Fruit fly (Drosophila melanogaster) whole organism, embryonic: Measurements from ENCODE around the gene nuf.

Experiments
- Adf1 ChIP-seq: fragments of 200-800 bp; sonication (Bioruptor generic); IDR thresholded peaks from 2 replicates; pipeline ENCODE4 v1.3.6; 2022; ENCODE audit warnings: missing biosample characterization, missing genetic modification characterization
- Aef1 ChIP-seq: fragments of 200-800 bp; sonication (Bioruptor generic); IDR thresholded peaks from 3 replicates; pipeline ENCODE4 v1.3.6; 2022; ENCODE audit warnings: missing biosample characterization, missing genetic modification characterization
- CG11696 ChIP-seq: fragments of 200-800 bp; sonication (Bioruptor generic); IDR thresholded peaks from 2 replicates; pipeline ENCODE4 v1.3.6; 2022; ENCODE audit warnings: missing biosample characterization, missing genetic modification characterization
- CG12299 ChIP-seq: fragments of 200-800 bp; sonication (Bioruptor generic); optimal IDR thresholded peaks from 2 replicates; lab custom pipeline; 2018; ENCODE audit warnings: missing biosample characterization, mild to moderate bottlenecking, missing genetic modification characterization
- CG12942 ChIP-seq: fragments of 200-800 bp; sonication (Bioruptor generic); optimal IDR thresholded peaks from 3 replicates; lab custom pipeline; 2016; ENCODE audit warnings: missing biosample characterization, missing genetic modification characterization
- CG13123 ChIP-seq: fragments of 200-800 bp; sonication (Bioruptor generic); optimal IDR thresholded peaks from 2 replicates; lab custom pipeline; 2016; ENCODE audit warnings: missing biosample characterization, missing genetic modification characterization
- CG1529 ChIP-seq: fragments of 200-800 bp; sonication (Bioruptor generic); optimal IDR thresholded peaks from 3 replicates; lab custom pipeline; 2018; ENCODE audit warnings: missing biosample characterization, missing genetic modification characterization
- CG15479 ChIP-seq: fragments of 200-800 bp; sonication (Bioruptor generic); optimal IDR thresholded peaks from 3 replicates; lab custom pipeline; 2019; ENCODE audit warnings: missing biosample characterization, mild to moderate bottlenecking, missing genetic modification characterization, moderate library complexity
- CG18619 ChIP-seq: fragments of 200-800 bp; sonication (Bioruptor generic); optimal IDR thresholded peaks from 3 replicates; lab custom pipeline; 2017; ENCODE audit warnings: missing biosample characterization, mild to moderate bottlenecking, missing genetic modification characterization
- CG3065 ChIP-seq: fragments of 200-800 bp; sonication (Bioruptor generic); optimal IDR thresholded peaks from 2 replicates; lab custom pipeline; 2016; ENCODE audit warnings: missing biosample characterization, missing genetic modification characterization
- CG3163 ChIP-seq: fragments of 200-800 bp; sonication (Bioruptor generic); optimal IDR thresholded peaks from 3 replicates; lab custom pipeline; 2016; ENCODE audit warnings: missing biosample characterization, missing genetic modification characterization
- CG3838 ChIP-seq: fragments of 200-800 bp; sonication (Bioruptor generic); optimal IDR thresholded peaks from 3 replicates; lab custom pipeline; 2016; ENCODE audit warnings: missing biosample characterization, missing genetic modification characterization
- CG4328 ChIP-seq: fragments of 200-800 bp; sonication (Bioruptor generic); optimal IDR thresholded peaks from 3 replicates; lab custom pipeline; 2017; ENCODE audit warnings: missing biosample characterization, missing genetic modification reagents, missing genetic modification characterization
- CG6765 ChIP-seq: fragments of 200-800 bp; sonication (Bioruptor generic); optimal IDR thresholded peaks from 3 replicates; lab custom pipeline; 2017; ENCODE audit warnings: missing biosample characterization, mild to moderate bottlenecking, missing genetic modification characterization
- CG7556 ChIP-seq: fragments of 200-800 bp; sonication (Bioruptor generic); optimal IDR thresholded peaks from 2 replicates; lab custom pipeline; 2017; ENCODE audit warnings: missing biosample characterization, mild to moderate bottlenecking, missing genetic modification characterization
- CG7928 ChIP-seq: fragments of 200-800 bp; sonication (Bioruptor generic); optimal IDR thresholded peaks from 2 replicates; lab custom pipeline; 2017; ENCODE audit warnings: missing biosample characterization, mild to moderate bottlenecking, missing genetic modification characterization
- CG7963 ChIP-seq: fragments of 200-800 bp; sonication (Bioruptor generic); IDR thresholded peaks from 3 replicates; pipeline ENCODE4 v1.3.6; 2022; ENCODE audit warnings: missing biosample characterization, missing genetic modification characterization; ENCODE audit not compliant: partially characterized antibody
- CG9727 ChIP-seq: fragments of 200-800 bp; sonication (Bioruptor generic); optimal IDR thresholded peaks from 3 replicates; lab custom pipeline; 2017; ENCODE audit warnings: missing biosample characterization, mild to moderate bottlenecking, missing genetic modification characterization
- CTCF ChIP-seq: fragments of 200-800 bp; sonication (Bioruptor generic); optimal IDR thresholded peaks from 2 replicates; lab custom pipeline; 2017; ENCODE audit warnings: missing biosample characterization, mild to moderate bottlenecking, missing genetic modification characterization, moderate library complexity
- Camta ChIP-seq: fragments of 200-800 bp; sonication (Bioruptor generic); optimal IDR thresholded peaks from 2 replicates; lab custom pipeline; 2016; ENCODE audit warnings: missing biosample characterization, missing genetic modification characterization
- D19A ChIP-seq: fragments of 200-800 bp; optimal IDR thresholded peaks from 3 replicates; lab custom pipeline; 2019; ENCODE audit warnings: missing biosample characterization, mild to moderate bottlenecking, missing genetic modification characterization, moderate library complexity
- Dbx ChIP-seq: fragments of 200-800 bp; sonication (Bioruptor generic); IDR thresholded peaks from 3 replicates; pipeline ENCODE4 v1.3.6; 2022; ENCODE audit warnings: missing biosample characterization, missing genetic modification characterization
- Dip2 ChIP-seq: fragments of 200-800 bp; sonication (Bioruptor generic); IDR thresholded peaks from 2 replicates; pipeline ENCODE4 v1.3.6; 2022; ENCODE audit warnings: missing biosample characterization, missing genetic modification characterization
- Dip3 ChIP-seq: fragments of 200-800 bp; sonication (Bioruptor generic); optimal IDR thresholded peaks from 3 replicates; lab custom pipeline; 2016; ENCODE audit warnings: missing biosample characterization, missing genetic modification characterization
- Drgx ChIP-seq: fragments of 200-800 bp; sonication (Bioruptor generic); IDR thresholded peaks from 2 replicates; pipeline ENCODE4 v1.3.6; 2022; ENCODE audit warnings: missing biosample characterization, missing genetic modification characterization
- E2f2 ChIP-seq: fragments of 200-800 bp; sonication (Bioruptor generic); IDR thresholded peaks from 2 replicates; pipeline ENCODE4 v1.3.6; 2022; ENCODE audit warnings: missing biosample characterization, missing genetic modification characterization
- GATAe ChIP-seq: fragments of 200-800 bp; sonication (Bioruptor generic); conservative IDR thresholded peaks from 2 replicates; pipeline ENCODE4 v1.3.6; 2022; ENCODE audit warnings: missing biosample characterization, missing genetic modification characterization
- Hmr ChIP-seq: fragments of 200-800 bp; sonication (Bioruptor generic); optimal IDR thresholded peaks from 3 replicates; lab custom pipeline; 2017; ENCODE audit warnings: mild to moderate bottlenecking, missing biosample characterization, missing genetic modification reagents, missing genetic modification characterization
- Hr78 ChIP-seq, 2 experiments: fragments of 200-800 bp in 1 of 2; fragments of >200 bp in 1 of 2; sonication (Bioruptor generic) in 1 of 2; optimal IDR thresholded peaks; 2 replicates each; lab custom pipeline; 2017 to 2019; ENCODE audit warnings: missing biosample characterization in 2 of 2, missing genetic modification characterization in 2 of 2, mild to moderate bottlenecking in 1 of 2, moderate library complexity in 1 of 2
- Kr ChIP-seq: fragments of 200-800 bp; sonication (Bioruptor generic); optimal IDR thresholded peaks from 2 replicates; lab custom pipeline; 2017; ENCODE audit warnings: missing biosample characterization, mild to moderate bottlenecking, missing genetic modification characterization
- Sox102F ChIP-seq: fragments of 200-800 bp; sonication (Bioruptor generic); optimal IDR thresholded peaks from 2 replicates; lab custom pipeline; 2018; ENCODE audit warnings: missing biosample characterization, mild to moderate bottlenecking, missing genetic modification characterization, moderate library complexity
- Ssrp ChIP-seq: fragments of 200-800 bp; sonication (Bioruptor generic); optimal IDR thresholded peaks from 2 replicates; lab custom pipeline; 2018; ENCODE audit warnings: missing biosample characterization, mild to moderate bottlenecking, missing genetic modification characterization, moderate library complexity
- bigmax ChIP-seq: fragments of 200-800 bp; sonication (Bioruptor generic); optimal IDR thresholded peaks from 2 replicates; lab custom pipeline; 2018; ENCODE audit warnings: missing biosample characterization, mild to moderate bottlenecking, missing genetic modification characterization
- corto ChIP-seq: fragments of 200-800 bp; sonication (Bioruptor generic); optimal IDR thresholded peaks from 2 replicates; lab custom pipeline; 2016; ENCODE audit warnings: missing biosample characterization, mild to moderate bottlenecking, missing genetic modification characterization, moderate library complexity
- gce ChIP-seq: fragments of 200-800 bp; sonication (Bioruptor generic); IDR thresholded peaks from 3 replicates; pipeline ENCODE4 v1.3.6; 2022; ENCODE audit warnings: missing biosample characterization, missing genetic modification characterization
- gsb-n ChIP-seq: fragments of 200-800 bp; sonication (Bioruptor generic); optimal IDR thresholded peaks from 3 replicates; lab custom pipeline; 2018; ENCODE audit warnings: missing biosample characterization, mild to moderate bottlenecking, missing genetic modification characterization
- gt ChIP-seq: fragments of 200-800 bp; sonication (Bioruptor generic); IDR thresholded peaks from 2 replicates; pipeline ENCODE4 v1.3.6; 2022; ENCODE audit warnings: missing biosample characterization, missing genetic modification characterization
- ham ChIP-seq: fragments of 200-800 bp; sonication (Bioruptor generic); IDR thresholded peaks from 2 replicates; pipeline ENCODE4 v1.3.6; 2022; ENCODE audit warnings: missing biosample characterization, missing genetic modification characterization
- hbn ChIP-seq: fragments of 200-800 bp; sonication (Bioruptor generic); IDR thresholded peaks from 2 replicates; pipeline ENCODE4 v1.3.6; 2022; ENCODE audit warnings: missing biosample characterization, missing genetic modification characterization; ENCODE audit not compliant: partially characterized antibody
- hkb ChIP-seq, 2 experiments: fragments of 200-800 bp in 1 of 2; fragments of >200 bp in 1 of 2; sonication (Bioruptor generic) in 1 of 2; IDR thresholded peaks in 1 of 2; optimal IDR thresholded peaks in 1 of 2; 2 replicates each; pipeline versions ENCODE4 v1.3.6 to Lab custom; 2017 to 2022; ENCODE audit warnings: missing biosample characterization in 1 of 2, missing genetic modification characterization in 1 of 2
- hth ChIP-seq: fragments of >200 bp; optimal IDR thresholded peaks from 2 replicates; lab custom pipeline; 2017; ENCODE audit warnings: inconsistent platforms
- lbe ChIP-seq: fragments of 200-800 bp; sonication (Bioruptor generic); optimal IDR thresholded peaks from 2 replicates; lab custom pipeline; 2016; ENCODE audit warnings: missing biosample characterization, mild to moderate bottlenecking, missing genetic modification characterization
- lmd ChIP-seq: fragments of 200-800 bp; sonication (Bioruptor generic); IDR thresholded peaks from 2 replicates; pipeline ENCODE4 v1.3.6; 2022; ENCODE audit warnings: missing biosample characterization, missing genetic modification characterization
- pfk ChIP-seq: fragments of 200-800 bp; sonication (Bioruptor generic); optimal IDR thresholded peaks from 2 replicates; lab custom pipeline; 2018; ENCODE audit warnings: missing biosample characterization, mild to moderate bottlenecking, missing genetic modification characterization, moderate library complexity
- pita ChIP-seq: fragments of 200-800 bp; sonication (Bioruptor generic); optimal IDR thresholded peaks from 2 replicates; lab custom pipeline; 2017; ENCODE audit warnings: missing biosample characterization, mild to moderate bottlenecking, missing genetic modification characterization
- run ChIP-seq: fragments of 200-800 bp; sonication (Bioruptor generic); optimal IDR thresholded peaks from 3 replicates; lab custom pipeline; 2018; ENCODE audit warnings: missing biosample characterization, mild to moderate bottlenecking, missing genetic modification characterization
- tll ChIP-seq, 2 experiments: fragments of 200-800 bp in 1 of 2; fragments of >200 bp in 1 of 2; sonication (Bioruptor generic) in 1 of 2; optimal IDR thresholded peaks; 2 replicates each; lab custom pipeline; 2017 to 2019; ENCODE audit warnings: missing biosample characterization in 2 of 2, missing genetic modification characterization in 2 of 2, mild to moderate bottlenecking in 1 of 2, moderate library complexity in 1 of 2
- toy ChIP-seq: fragments of 200-800 bp; sonication (Bioruptor generic); IDR thresholded peaks from 2 replicates; pipeline ENCODE4 v1.3.6; 2022; ENCODE audit warnings: missing biosample characterization, missing genetic modification characterization
- unpg ChIP-seq: fragments of 200-800 bp; sonication (Bioruptor generic); optimal IDR thresholded peaks from 3 replicates; lab custom pipeline; 2018; ENCODE audit warnings: missing biosample characterization, mild to moderate bottlenecking, missing genetic modification characterization, moderate library complexity
- wdn ChIP-seq: fragments of 200-800 bp; sonication (Bioruptor generic); IDR thresholded peaks from 2 replicates; pipeline ENCODE4 v1.3.6; 2022; ENCODE audit warnings: missing biosample characterization, missing genetic modification characterization
- wek ChIP-seq: fragments of 200-800 bp; sonication (Bioruptor generic); optimal IDR thresholded peaks from 3 replicates; lab custom pipeline; 2018; ENCODE audit warnings: missing biosample characterization, mild to moderate bottlenecking, missing genetic modification characterization, moderate library complexity

Gene nuf

DNA sequence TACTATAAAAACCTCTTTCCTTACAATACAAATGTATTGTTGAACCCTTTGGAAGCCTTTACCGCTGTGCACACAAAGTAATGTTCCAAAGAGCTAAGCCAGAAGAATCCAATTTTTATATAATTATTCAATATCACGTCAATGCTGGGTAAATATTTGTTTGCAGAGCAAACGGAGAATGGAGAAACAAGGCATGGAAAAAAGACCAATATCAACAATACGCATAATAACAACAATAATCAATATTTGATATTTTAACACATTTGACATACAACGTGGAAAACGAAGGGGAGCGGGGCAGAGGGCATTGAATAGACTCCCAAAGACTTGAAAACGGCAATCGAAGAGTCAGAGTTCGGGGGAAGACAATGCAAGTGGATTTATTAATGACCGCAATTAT lies 16.5 kb upstream of the nuf start (continued):
- no peak for TF ChIP-seq Drgx (GFP tag; lab: Robert Waterston, UW)
- peak; percentile 6 for TF ChIP-seq bigmax
- peak; percentile 51 for TF ChIP-seq CG3163
- peak; percentile 29 for TF ChIP-seq CG6765 (GFP tag; lab: Kevin White, UChicago)
- peak; percentile 72 for TF ChIP-seq CG12299 (tag; lab: Kevin White, UChicago)
- TF ChIP-seq unpg (GFP tag; lab: Kevin White, UChicago) = peak; percentile 87
- TF ChIP-seq wek (GFP tag; lab: Kevin White, UChicago) = peak; percentile 90
- TF ChIP-seq hth (lab: Kevin White, UChicago) = no peak
- peak; percentile 72 for TF ChIP-seq Hmr (GFP tag; lab: Kevin White, UChicago)
- no peak for TF ChIP-seq CG12942 (GFP tag; lab: Kevin White, UChicago)
- peak; percentile 89 for TF ChIP-seq CG1529 (GFP tag; lab: Kevin White, UChicago)
- TF ChIP-seq run (tag; lab: Kevin White, UChicago) = peak; percentile 44
- no peak for TF ChIP-seq Dip3
- peak; percentile 47 for TF ChIP-seq Sox102F
- peak; percentile 7 for TF ChIP-seq CG13123 (GFP tag; lab: Kevin White, UChicago)
- TF ChIP-seq Ssrp = no peak
- peak; percentile 68 for TF ChIP-seq gsb-n
- no peak for TF ChIP-seq wdn (GFP tag; lab: Robert Waterston, UW)
- no peak for TF ChIP-seq GATAe (GFP tag; lab: Robert Waterston, UW)
- 0 out of 3 replicates have a peak, but pooled peaks have one; percentile 20 for TF ChIP-seq Dbx (GFP tag; lab: Robert Waterston, UW)
- TF ChIP-seq ham (GFP tag; lab: Robert Waterston, UW) = no peak
- peak; percentile 14 for TF ChIP-seq CTCF (GFP tag; lab: Kevin White, UChicago)
- no peak for TF ChIP-seq lmd (GFP tag; lab: Robert Waterston, UW)
- TF ChIP-seq CG7963 (GFP tag; lab: Robert Waterston, UW) = no peak
- TF ChIP-seq hbn (GFP tag; lab: Robert Waterston, UW) = no peak
- no peak for TF ChIP-seq hkb (optimal IDR thresholded peaks at IDR 0.05; lab: Kevin White, UChicago)
- peak; percentile 80 for TF ChIP-seq hkb (GFP tag; IDR thresholded peaks at IDR 0.05; lab: Robert Waterston, UW)
- TF ChIP-seq gce = peak; percentile 33; the same call in 1 of the 3 replicates
- TF ChIP-seq Aef1 = no peak
- no peak for TF ChIP-seq gt (GFP tag; lab: Robert Waterston, UW)
- peak; percentile 8 for TF ChIP-seq CG3838 (GFP tag; lab: Kevin White, UChicago)
- peak; percentile 85 for TF ChIP-seq Kr
- no peak for TF ChIP-seq Hr78 (GFP tag; optimal IDR thresholded peaks at IDR 0.05; lab: Kevin White, UChicago)
- no peak for TF ChIP-seq corto
- no peak for TF ChIP-seq CG11696 (GFP tag; lab: Robert Waterston, UW)
- no peak for TF ChIP-seq toy (GFP tag; lab: Robert Waterston, UW)
- TF ChIP-seq E2f2 (GFP tag; lab: Robert Waterston, UW) = 0 out of 2 replicates have a peak, but pooled peaks have one; percentile 21
- TF ChIP-seq Dip2 (GFP tag; lab: Robert Waterston, UW) = no peak
- no peak for TF ChIP-seq CG3065
- TF ChIP-seq lbe = no peak
- no peak for TF ChIP-seq pfk
- peak; percentile 91 for TF ChIP-seq CG18619 (GFP tag; lab: Kevin White, UChicago)
- TF ChIP-seq CG7556 (GFP tag; lab: Kevin White, UChicago) = peak; percentile 54
- TF ChIP-seq CG9727 (GFP tag; lab: Kevin White, UChicago) = peak; percentile 63
- peak; percentile 43 for TF ChIP-seq D19A
- no peak for TF ChIP-seq tll (GFP tag; optimal IDR thresholded peaks at IDR 0.05; lab: Kevin White, UChicago)
- peak; percentile 28; the same call in 1 of the 2 replicates for TF ChIP-seq Adf1
- TF ChIP-seq CG15479 (GFP tag; lab: Kevin White, UChicago) = no peak
- TF ChIP-seq pita (GFP tag; lab: Kevin White, UChicago) = no peak
- peak; percentile 15 for TF ChIP-seq Camta (GFP tag; lab: Kevin White, UChicago)
- TF ChIP-seq CG7928 = peak; percentile 22
- TF ChIP-seq CG4328 (GFP tag; lab: Kevin White, UChicago) = peak; percentile 49
